Worm (Caenorhabditis elegans) whole organism, L1 larva: ENCODE measurements around the gene F08A7.1.

Experiments
- C04F5.9 ChIP-seq: sonication (generic microtip); optimal IDR thresholded peaks from 2 replicates; lab custom pipeline; 2016; ENCODE audit warnings: missing genetic modification characterization, missing compliant biosample characterization
- efl-3 ChIP-seq: fragments of 200-800 bp; sonication (Bioruptor generic); optimal IDR thresholded peaks from 2 replicates; lab custom pipeline; 2018; ENCODE audit warnings: mild to moderate bottlenecking, missing genetic modification characterization, missing compliant biosample characterization
- lin-15B ChIP-seq: fragments of 150-350 bp; sonication (generic microtip); optimal IDR thresholded peaks from 3 replicates; lab custom pipeline; 2014; ENCODE audit warnings: missing biosample characterization, missing genetic modification characterization
- lin-35 ChIP-seq, 2 experiments: fragments of 150-350 bp; optimal IDR thresholded peaks; 2 replicates each; lab custom pipeline; 2014; ENCODE audit warnings: missing biosample characterization in 2 of 2, missing genetic modification characterization in 2 of 2, missing genetic modification reagents in 2 of 2
- nhr-71 ChIP-seq: sonication (generic microtip); optimal IDR thresholded peaks from 2 replicates; lab custom pipeline; 2016; ENCODE audit warnings: mild to moderate bottlenecking, missing genetic modification characterization, moderate library complexity, missing compliant biosample characterization
- nhr-76 ChIP-seq: sonication (generic microtip); optimal IDR thresholded peaks from 2 replicates; lab custom pipeline; 2017; ENCODE audit warnings: missing biosample characterization, missing genetic modification characterization
- nhr-84 ChIP-seq: sonication (generic microtip); optimal IDR thresholded peaks from 2 replicates; lab custom pipeline; 2017; ENCODE audit warnings: missing biosample characterization, missing genetic modification characterization
- nhr-90 ChIP-seq: sonication (generic microtip); optimal IDR thresholded peaks from 2 replicates; lab custom pipeline; 2016; ENCODE audit warnings: mild to moderate bottlenecking, missing genetic modification characterization, missing compliant biosample characterization; ENCODE audit not compliant: poor library complexity

DNA sequence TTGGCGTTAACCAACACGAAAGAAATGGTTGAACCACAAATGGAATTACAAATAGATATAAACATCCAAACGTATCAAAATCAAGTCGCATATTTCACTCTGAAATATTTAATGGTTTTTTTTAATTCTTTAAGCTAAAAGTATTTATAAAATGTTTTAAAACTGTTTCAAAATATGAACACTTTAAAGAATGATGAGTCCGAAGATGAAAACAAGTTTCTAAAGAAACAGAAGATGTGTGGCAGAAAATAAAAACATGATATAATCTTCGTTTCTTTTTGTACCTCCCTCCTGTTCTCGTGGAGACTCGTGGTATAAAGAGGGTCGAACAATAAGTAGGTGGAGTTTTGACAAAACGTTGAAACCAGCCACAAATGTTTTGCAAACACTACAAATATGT is 9.1 kb upstream of the F08A7.1 start, which contains the start of gene lact-6:
- TF ChIP-seq efl-3 (GFP tag; lab: Kevin White, UChicago) (no peak), nhr-90 (tag; lab: Kevin White, UChicago) (no peak), lin-35 (GFP tag; optimal IDR thresholded peaks at IDR 0.05; lab: Kevin White, UChicago) (no peak), C04F5.9 (tag; lab: Kevin White, UChicago) (no peak), nhr-84 (tag; lab: Kevin White, UChicago) (no peak), nhr-76 (tag; lab: Kevin White, UChicago) (no peak), nhr-71 (tag; lab: Kevin White, UChicago) (no peak), lin-15B (no peak)
